Worm (Caenorhabditis elegans) whole organism, early embryonic: ENCODE data around the gene gst-30.
"Not testable (repeated sequence)": the region's sequence is repeated elsewhere in the genome, so short reads cannot be mapped to it uniquely, and the experiment has no call there.

Experiments used
- ama-1 ChIP-seq: fragments of 150-350 bp; optimal IDR thresholded peaks from 2 replicates; lab custom pipeline; 2014
- ets-7 ChIP-seq: sonication (generic microtip); optimal IDR thresholded peaks from 2 replicates; lab custom pipeline; 2016; ENCODE audit warnings: missing genotype, missing genetic modification characterization, missing compliant biosample characterization
- flt-1 ChIP-seq: fragments of 200-800 bp; sonication (Bioruptor generic); IDR thresholded peaks from 2 replicates; pipeline ENCODE4 v1.3.6; 2022; ENCODE audit warnings: missing genetic modification characterization, missing compliant biosample characterization
- hmbx-1 ChIP-seq: sonication (generic microtip); optimal IDR thresholded peaks from 2 replicates; lab custom pipeline; 2016; ENCODE audit warnings: mild to moderate bottlenecking, missing genetic modification characterization, missing compliant biosample characterization
- hmg-4 ChIP-seq: fragments of 200-800 bp; sonication (Bioruptor generic); optimal IDR thresholded peaks from 2 replicates; lab custom pipeline; 2018; ENCODE audit warnings: mild to moderate bottlenecking, missing genetic modification characterization, missing compliant biosample characterization
- pes-1 ChIP-seq: fragments of 200-800 bp; sonication (Bioruptor generic); IDR thresholded peaks from 2 replicates; pipeline ENCODE4 v1.3.6; 2022; ENCODE audit warnings: missing genetic modification reagents, missing genetic modification characterization, missing compliant biosample characterization
- tbx-11 ChIP-seq: fragments of 200-800 bp; sonication (Bioruptor generic); IDR thresholded peaks from 2 replicates; pipeline ENCODE4 v1.3.6; 2022; ENCODE audit warnings: missing genetic modification characterization, missing compliant biosample characterization
- tbx-37 ChIP-seq: fragments of 200-800 bp; sonication (Bioruptor generic); conservative IDR thresholded peaks from 2 replicates; pipeline ENCODE4 v1.3.6; 2022; ENCODE audit warnings: missing genetic modification reagents, missing genetic modification characterization, missing compliant biosample characterization
- tra-4 ChIP-seq: sonication (generic microtip); optimal IDR thresholded peaks from 2 replicates; lab custom pipeline; 2017; ENCODE audit warnings: missing genetic modification characterization, missing compliant biosample characterization

DNA sequence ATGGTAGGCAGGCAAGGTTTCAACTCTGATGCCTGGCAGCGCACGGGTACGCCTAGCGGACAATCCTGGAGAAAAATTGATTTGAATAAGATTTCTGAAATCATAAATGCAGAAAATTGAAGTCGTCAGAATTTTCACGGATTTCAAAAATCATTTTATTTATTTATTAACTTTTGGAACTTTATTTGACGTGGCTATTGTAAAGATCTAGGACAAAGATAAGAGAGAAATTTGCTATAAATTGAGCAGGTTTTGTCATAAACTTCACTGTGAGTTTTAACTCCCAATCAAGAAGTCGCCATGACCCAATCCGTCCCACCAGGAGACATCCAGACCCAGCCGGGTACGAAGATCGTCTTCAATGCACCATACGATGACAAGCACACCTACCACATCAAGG is 2.1 kb downstream of the gst-30 start, which contains the start of gene msp-152:
- not testable (repeated sequence) for TF ChIP-seq flt-1 (GFP tag; lab: Robert Waterston, UW); ets-7 (tag; lab: Kevin White, UChicago); hmg-4 (GFP tag; lab: Kevin White, UChicago); tbx-37; ama-1; hmbx-1 (tag; lab: Kevin White, UChicago); tbx-11 (GFP tag; lab: Robert Waterston, UW); tra-4 (tag; lab: Kevin White, UChicago); pes-1 (GFP tag; lab: Robert Waterston, UW)
